Fruit fly (Drosophila melanogaster) whole organism, embryonic: ENCODE data around the gene RfC3.

Experiments used
- Asciz ChIP-seq: fragments of 200-800 bp; sonication (Bioruptor generic); optimal IDR thresholded peaks from 2 replicates; lab custom pipeline; 2017; ENCODE audit warnings: missing biosample characterization, mild to moderate bottlenecking, missing genetic modification characterization, missing genetic modification reagents
- Blimp-1 ChIP-seq: fragments of 200-800 bp; sonication (Bioruptor generic); optimal IDR thresholded peaks from 3 replicates; lab custom pipeline; 2018; ENCODE audit warnings: missing biosample characterization, missing genetic modification characterization, mild to moderate bottlenecking, moderate library complexity, missing genetic modification reagents
- CG10321 ChIP-seq: fragments of 200-800 bp; sonication (Bioruptor generic); IDR thresholded peaks from 2 replicates; pipeline ENCODE4 v1.3.6; 2022; ENCODE audit warnings: missing biosample characterization, missing genetic modification characterization
- CG10431 ChIP-seq: fragments of 200-800 bp; sonication (Bioruptor generic); optimal IDR thresholded peaks from 3 replicates; lab custom pipeline; 2018; ENCODE audit warnings: missing biosample characterization, mild to moderate bottlenecking, missing genetic modification characterization
- CG10462 ChIP-seq: fragments of 200-800 bp; sonication (Bioruptor generic); optimal IDR thresholded peaks from 2 replicates; lab custom pipeline; 2016; ENCODE audit warnings: missing biosample characterization, missing genetic modification characterization
- CG11560 ChIP-seq: fragments of 200-800 bp; sonication (Bioruptor generic); IDR thresholded peaks from 3 replicates; pipeline ENCODE4 v1.3.6; 2022; ENCODE audit warnings: missing biosample characterization, missing genetic modification characterization
- CG13123 ChIP-seq: fragments of 200-800 bp; sonication (Bioruptor generic); optimal IDR thresholded peaks from 2 replicates; lab custom pipeline; 2016; ENCODE audit warnings: missing biosample characterization, missing genetic modification characterization
- CG14710 ChIP-seq: fragments of 200-800 bp; sonication (Bioruptor generic); optimal IDR thresholded peaks from 3 replicates; lab custom pipeline; 2019; ENCODE audit warnings: missing biosample characterization, mild to moderate bottlenecking, missing genetic modification characterization, moderate library complexity
- CG1529 ChIP-seq: fragments of 200-800 bp; sonication (Bioruptor generic); optimal IDR thresholded peaks from 3 replicates; lab custom pipeline; 2018; ENCODE audit warnings: missing biosample characterization, missing genetic modification characterization
- CG15696 ChIP-seq: fragments of 200-800 bp; sonication (Bioruptor generic); optimal IDR thresholded peaks from 2 replicates; lab custom pipeline; 2019; ENCODE audit warnings: missing biosample characterization, mild to moderate bottlenecking, missing genetic modification characterization, moderate library complexity
- CG1647 ChIP-seq: fragments of 200-800 bp; sonication (Bioruptor generic); optimal IDR thresholded peaks from 3 replicates; lab custom pipeline; 2016; ENCODE audit warnings: missing biosample characterization, missing genetic modification characterization
- CG32532 ChIP-seq: fragments of 200-800 bp; sonication (Bioruptor generic); IDR thresholded peaks from 2 replicates; pipeline ENCODE4 v1.3.6; 2022; ENCODE audit warnings: missing biosample characterization, missing genetic modification characterization
- CG3726 ChIP-seq: fragments of 200-800 bp; sonication (Bioruptor generic); IDR thresholded peaks from 3 replicates; pipeline ENCODE4, ENCODE4 v1.3.6; 2022; ENCODE audit warnings: missing biosample characterization, missing genetic modification characterization
- CG4404 ChIP-seq: fragments of 200-800 bp; sonication (Bioruptor generic); IDR thresholded peaks from 2 replicates; pipeline ENCODE4 v1.3.6; 2022; ENCODE audit warnings: missing biosample characterization, missing genetic modification characterization
- CG4617 ChIP-seq: fragments of 200-800 bp; sonication (Bioruptor generic); optimal IDR thresholded peaks from 3 replicates; lab custom pipeline; 2016; ENCODE audit warnings: missing biosample characterization, missing genetic modification characterization, borderline replicate concordance
- CG6689 ChIP-seq: fragments of 200-800 bp; sonication (Bioruptor generic); IDR thresholded peaks from 2 replicates; pipeline ENCODE4 v1.3.6; 2022; ENCODE audit warnings: missing biosample characterization, missing genetic modification characterization
- CG6854 ChIP-seq: fragments of 200-800 bp; sonication (Bioruptor generic); optimal IDR thresholded peaks from 3 replicates; lab custom pipeline; 2017; ENCODE audit warnings: missing biosample characterization, mild to moderate bottlenecking, missing genetic modification characterization
- CG7357 ChIP-seq: fragments of 200-800 bp; sonication (Bioruptor generic); IDR thresholded peaks from 3 replicates; pipeline ENCODE4 v1.3.6; 2022; ENCODE audit warnings: missing biosample characterization, missing genetic modification characterization
- CG7963 ChIP-seq: fragments of 200-800 bp; sonication (Bioruptor generic); IDR thresholded peaks from 3 replicates; pipeline ENCODE4 v1.3.6; 2022; ENCODE audit warnings: missing biosample characterization, missing genetic modification characterization; ENCODE audit not compliant: partially characterized antibody
- CG8290 ChIP-seq, 3 experiments: fragments of 200-800 bp; sonication (Bioruptor generic); optimal IDR thresholded peaks; 2 replicates each; lab custom pipeline; 2016 to 2019; ENCODE audit warnings: missing biosample characterization in 3 of 3, missing genetic modification characterization in 3 of 3, mild to moderate bottlenecking in 2 of 3, moderate library complexity in 1 of 3
- CG9437 ChIP-seq: fragments of 200-800 bp; sonication (Bioruptor generic); optimal IDR thresholded peaks from 2 replicates; lab custom pipeline; 2018; ENCODE audit warnings: missing biosample characterization, mild to moderate bottlenecking, missing genetic modification characterization
- Dll ChIP-seq: fragments of 200-800 bp; sonication (Bioruptor generic); IDR thresholded peaks from 4 replicates; pipeline ENCODE4 v1.3.6; 2022; ENCODE audit warnings: missing biosample characterization, missing genetic modification characterization; ENCODE audit not compliant: partially characterized antibody
- Dref ChIP-seq: fragments of 200-800 bp; sonication (Bioruptor generic); IDR thresholded peaks from 2 replicates; pipeline ENCODE4 v1.3.6; 2022; ENCODE audit warnings: missing biosample characterization, missing genetic modification characterization
- Fer3 ChIP-seq: fragments of 200-800 bp; sonication (Bioruptor generic); optimal IDR thresholded peaks from 2 replicates; lab custom pipeline; 2018; ENCODE audit warnings: missing biosample characterization, mild to moderate bottlenecking, missing genetic modification characterization, moderate library complexity
- MBD-R2 ChIP-seq: fragments of 200-800 bp; sonication (Bioruptor generic); IDR thresholded peaks from 2 replicates; pipeline ENCODE4 v1.3.6; 2022; ENCODE audit warnings: missing biosample characterization, missing genetic modification characterization
- Med ChIP-seq: fragments of 200-800 bp; sonication (Bioruptor generic); peaks from one replicate; lab custom pipeline; 2016; ENCODE audit warnings: missing biosample characterization, missing genetic modification characterization, mild to moderate bottlenecking, inconsistent platforms, moderate library complexity
- Nf-YB ChIP-seq: fragments of 200-800 bp; sonication (Bioruptor generic); optimal IDR thresholded peaks from 3 replicates; lab custom pipeline; 2019; ENCODE audit warnings: missing biosample characterization, mild to moderate bottlenecking, missing genetic modification characterization, moderate library complexity
- Opbp ChIP-seq: fragments of 200-800 bp; sonication (Bioruptor generic); IDR thresholded peaks from 3 replicates; pipeline ENCODE4 v1.3.6; 2022; ENCODE audit warnings: missing biosample characterization, missing genetic modification characterization; ENCODE audit not compliant: partially characterized antibody
- Pdp1 ChIP-seq, 2 experiments: fragments of 200-800 bp; sonication (Bioruptor generic); optimal IDR thresholded peaks; 3 replicates each; lab custom pipeline; 2016; ENCODE audit warnings: missing biosample characterization in 2 of 2, missing genetic modification characterization in 2 of 2, mild to moderate bottlenecking in 1 of 2, moderate library complexity in 1 of 2
- Ptx1 ChIP-seq: fragments of 200-800 bp; sonication (Bioruptor generic); IDR thresholded peaks from 2 replicates; pipeline ENCODE4 v1.3.6; 2022; ENCODE audit warnings: missing biosample characterization, missing genetic modification characterization
- Scr ChIP-seq: fragments of 200-800 bp; sonication (Bioruptor generic); IDR thresholded peaks from 2 replicates; pipeline ENCODE4 v1.3.6; 2022; ENCODE audit warnings: missing biosample characterization, missing genetic modification characterization; ENCODE audit not compliant: partially characterized antibody
- ato ChIP-seq: fragments of 200-800 bp; sonication (Bioruptor generic); IDR thresholded peaks from 2 replicates; pipeline ENCODE4 v1.3.6; 2022; ENCODE audit warnings: missing biosample characterization, missing genetic modification characterization; ENCODE audit not compliant: partially characterized antibody
- dimm ChIP-seq: fragments of 200-800 bp; sonication (Bioruptor generic); IDR thresholded peaks from 2 replicates; pipeline ENCODE4 v1.3.6; 2022; ENCODE audit warnings: missing biosample characterization, missing genetic modification characterization
- en ChIP-seq: fragments of 200-800 bp; sonication (Bioruptor generic); optimal IDR thresholded peaks from 2 replicates; lab custom pipeline; 2016; ENCODE audit warnings: missing biosample characterization, missing genetic modification characterization
- ham ChIP-seq: fragments of 200-800 bp; sonication (Bioruptor generic); IDR thresholded peaks from 2 replicates; pipeline ENCODE4 v1.3.6; 2022; ENCODE audit warnings: missing biosample characterization, missing genetic modification characterization
- mirr ChIP-seq: fragments of 200-800 bp; sonication (Bioruptor generic); optimal IDR thresholded peaks from 3 replicates; lab custom pipeline; 2018; ENCODE audit warnings: missing biosample characterization, mild to moderate bottlenecking, missing genetic modification characterization
- onecut ChIP-seq: fragments of 200-800 bp; sonication (Bioruptor generic); IDR thresholded peaks from 2 replicates; pipeline ENCODE4 v1.3.6; 2022; ENCODE audit warnings: missing biosample characterization, missing genetic modification characterization
- pho ChIP-seq: fragments of 200-800 bp; sonication (Bioruptor generic); optimal IDR thresholded peaks from 2 replicates; lab custom pipeline; 2016; ENCODE audit warnings: missing biosample characterization, missing genetic modification characterization
- pum ChIP-seq: fragments of 200-800 bp; sonication (Bioruptor generic); optimal IDR thresholded peaks from 2 replicates; lab custom pipeline; 2016; ENCODE audit warnings: missing biosample characterization, missing genetic modification characterization
- repo ChIP-seq: fragments of 200-800 bp; sonication (Bioruptor generic); optimal IDR thresholded peaks from 2 replicates; lab custom pipeline; 2016; ENCODE audit warnings: missing biosample characterization, missing genetic modification characterization
- sens ChIP-seq: fragments of 200-800 bp; sonication (Bioruptor generic); peaks from one replicate; lab custom pipeline; 2016; ENCODE audit warnings: missing biosample characterization, missing genetic modification characterization
- sens-2 ChIP-seq: fragments of 200-800 bp; sonication (Bioruptor generic); IDR thresholded peaks from 2 replicates; pipeline ENCODE4 v1.3.6; 2022; ENCODE audit warnings: missing biosample characterization, missing genetic modification characterization
- tgo ChIP-seq: fragments of 200-800 bp; sonication (Bioruptor generic); IDR thresholded peaks from 3 replicates; pipeline ENCODE4 v1.3.6; 2022; ENCODE audit warnings: missing biosample characterization, missing genetic modification characterization
- tx ChIP-seq: fragments of 200-800 bp; sonication (Bioruptor generic); optimal IDR thresholded peaks from 2 replicates; lab custom pipeline; 2016; ENCODE audit warnings: missing biosample characterization, missing genetic modification characterization
- vvl ChIP-seq: fragments of 200-800 bp; sonication (Bioruptor generic); IDR thresholded peaks from 2 replicates; pipeline ENCODE4 v1.3.6; 2022; ENCODE audit warnings: missing biosample characterization, missing genetic modification characterization
- wdn ChIP-seq: fragments of 200-800 bp; sonication (Bioruptor generic); IDR thresholded peaks from 2 replicates; pipeline ENCODE4 v1.3.6; 2022; ENCODE audit warnings: missing biosample characterization, missing genetic modification characterization
- yki ChIP-seq: fragments of >200 bp; optimal IDR thresholded peaks from 3 replicates; lab custom pipeline; 2018

Gene RfC3

DNA sequence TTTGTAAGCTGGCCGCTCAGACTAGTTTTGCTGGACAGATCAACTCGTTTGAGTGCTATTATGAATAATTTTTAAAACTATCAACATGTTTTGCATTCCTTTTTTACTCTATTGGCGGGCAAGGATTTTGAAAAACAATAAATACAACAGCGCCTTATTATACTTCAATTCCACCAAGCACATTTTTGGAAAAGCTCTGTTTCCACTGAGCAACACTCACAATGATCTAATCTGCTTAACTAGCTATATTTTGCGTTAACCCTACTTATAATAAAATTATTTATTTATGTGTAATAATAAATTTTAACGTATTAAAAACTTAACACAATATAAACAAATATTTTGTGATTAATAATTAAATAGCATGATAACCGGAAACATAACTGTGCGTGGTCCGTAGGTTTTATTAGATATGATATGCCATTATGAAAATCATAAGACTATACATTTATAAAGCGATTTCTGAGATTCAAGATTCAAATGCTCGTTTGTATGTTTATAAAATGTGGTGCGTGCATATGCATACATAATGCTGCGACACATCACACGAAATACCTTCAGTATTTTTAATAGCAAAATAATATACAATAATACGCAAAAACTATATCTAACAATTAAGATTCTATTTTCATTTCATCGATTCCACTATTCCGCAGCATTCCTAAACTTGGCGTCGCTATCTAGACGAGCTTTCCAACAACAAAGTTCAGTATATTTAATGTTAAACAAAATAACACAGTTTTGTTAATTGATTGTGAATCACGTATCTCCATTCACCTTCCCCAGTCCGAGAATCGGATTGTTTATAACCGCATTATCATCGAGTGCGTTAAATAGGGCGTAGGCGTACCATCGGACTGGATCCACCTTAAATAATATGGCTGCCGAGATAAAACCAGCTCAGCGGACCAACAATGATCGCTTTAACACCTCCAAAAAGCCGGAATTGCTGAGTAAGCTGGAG, 3.9 kb downstream of the RfC3 start, which contains the start of the genes pie and Wdfy2 (continued):
- TF ChIP-seq sens-2 (GFP tag; lab: Robert Waterston, UW): no peak
- TF ChIP-seq pum: no peak
- no peak for TF ChIP-seq CG1647 (GFP tag; lab: Kevin White, UChicago)
- no peak for TF ChIP-seq Scr (GFP tag; lab: Robert Waterston, UW)
- TF ChIP-seq CG15696 (tag; lab: Kevin White, UChicago): no peak
- TF ChIP-seq yki (lab: Kevin White, UChicago): no peak
- TF ChIP-seq CG10321 (GFP tag; lab: Robert Waterston, UW): no peak
- TF ChIP-seq MBD-R2 (GFP tag; lab: Robert Waterston, UW): peak; percentile 40; the same call in 1 of the 2 replicates
- no peak for TF ChIP-seq CG7963 (GFP tag; lab: Robert Waterston, UW)
- TF ChIP-seq vvl: peak; percentile 12; the same call in 1 of the 2 replicates
- TF ChIP-seq dimm: no peak
- TF ChIP-seq CG6854 (GFP tag; lab: Kevin White, UChicago): no peak
- TF ChIP-seq CG10462 (GFP tag; lab: Kevin White, UChicago): no peak
- TF ChIP-seq CG1529 (GFP tag; lab: Kevin White, UChicago): no peak
- TF ChIP-seq CG32532 (GFP tag; lab: Robert Waterston, UW): no peak
- TF ChIP-seq CG9437: no peak
- TF ChIP-seq Ptx1 (GFP tag; lab: Robert Waterston, UW): 0 out of 2 replicates have a peak, but pooled peaks have one; percentile 28
- TF ChIP-seq repo: no peak
- no peak for TF ChIP-seq CG8290 (GFP tag; optimal IDR thresholded peaks at IDR 0.05; lab: Kevin White, UChicago)
- no peak for TF ChIP-seq CG8290 (tag; optimal IDR thresholded peaks at IDR 0.05; lab: Kevin White, UChicago)

DNA sequence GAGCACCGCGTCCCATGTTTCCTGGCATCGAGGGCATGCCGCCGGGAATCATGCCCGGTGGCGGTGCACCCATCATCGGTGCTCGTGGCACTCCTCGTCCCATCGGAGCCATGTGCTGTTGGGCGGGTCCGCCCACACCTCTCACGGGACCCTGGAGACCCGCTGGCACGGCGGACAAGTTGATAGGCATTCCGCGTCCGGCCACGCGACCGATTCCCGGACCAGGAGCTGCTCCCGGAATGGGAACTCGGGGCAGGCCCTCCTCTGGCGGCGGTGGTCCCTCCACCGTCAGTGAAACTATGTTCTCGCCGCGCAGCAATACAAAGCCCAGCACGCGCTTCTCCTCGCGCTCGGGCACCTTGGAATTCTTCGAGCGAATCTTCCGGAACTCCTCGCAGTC, 6.6 kb downstream of the RfC3 start:
- TF ChIP-seq CG3726 (GFP tag; lab: Robert Waterston, UW): 0 out of 3 replicates have a peak, but pooled peaks have one; percentile 16
- TF ChIP-seq MBD-R2 (GFP tag; lab: Robert Waterston, UW): no peak
- TF ChIP-seq CG14710 (tag; lab: Kevin White, UChicago): no peak
- no peak for TF ChIP-seq Nf-YB
- peak; percentile 43; the same call in 1 of the 3 replicates for TF ChIP-seq CG11560 (tag; lab: Robert Waterston, UW)
- no peak for TF ChIP-seq en (GFP tag; lab: Kevin White, UChicago)
- no peak for TF ChIP-seq ham
- no peak for TF ChIP-seq CG6689
- no peak for TF ChIP-seq Pdp1 (GFP tag; optimal IDR thresholded peaks at IDR 0.05; lab: Kevin White, UChicago)
- TF ChIP-seq Dll (GFP tag; lab: Robert Waterston, UW): no peak
- TF ChIP-seq mirr (GFP tag; lab: Kevin White, UChicago): no peak
- TF ChIP-seq Fer3: no peak
- TF ChIP-seq tgo (GFP tag; lab: Robert Waterston, UW): no peak
- no peak for TF ChIP-seq Asciz (GFP tag; lab: Kevin White, UChicago)
- no peak for TF ChIP-seq CG32532 (GFP tag; lab: Robert Waterston, UW)
- no peak for TF ChIP-seq tx (GFP tag; lab: Kevin White, UChicago)
- TF ChIP-seq vvl: no peak
- no peak for TF ChIP-seq sens (GFP tag; lab: Kevin White, UChicago)
- 0 out of 3 replicates have a peak, but pooled peaks have one; percentile 4 for TF ChIP-seq Opbp (GFP tag; lab: Robert Waterston, UW)
- no peak for TF ChIP-seq CG10431
- 0 out of 2 replicates have a peak, but pooled peaks have one; percentile 13 for TF ChIP-seq ato (GFP tag; lab: Robert Waterston, UW)
- TF ChIP-seq CG7357 (GFP tag; lab: Robert Waterston, UW): no peak
- TF ChIP-seq onecut (GFP tag; lab: Robert Waterston, UW): no peak
- TF ChIP-seq Dref (GFP tag; lab: Robert Waterston, UW): 0 out of 2 replicates have a peak, but pooled peaks have one; percentile 6
- no peak for TF ChIP-seq wdn (GFP tag; lab: Robert Waterston, UW)
- TF ChIP-seq Med: peak; percentile 62
- TF ChIP-seq CG4404: 0 out of 2 replicates have a peak, but pooled peaks have one; percentile 13
- TF ChIP-seq pho (GFP tag; lab: Kevin White, UChicago): no peak
- no peak for TF ChIP-seq CG13123
- TF ChIP-seq CG4617 (GFP tag; lab: Kevin White, UChicago): no peak
- no peak for TF ChIP-seq Blimp-1 (GFP tag; lab: Kevin White, UChicago)
